Worm (Caenorhabditis elegans) whole organism, L4 larva: ENCODE data around the gene nhr-3.
"Not testable (repeated sequence)": the region's sequence is repeated elsewhere in the genome, so short reads cannot be mapped to it uniquely, and the experiment has no call there.

Experiments
- T26A8.4 ChIP-seq: fragments of 200-800 bp; sonication (Bioruptor generic); IDR thresholded peaks from 2 replicates; pipeline ENCODE4 v1.3.6; 2022; ENCODE audit warnings: missing genetic modification characterization, missing compliant biosample characterization
- ZK337.2 ChIP-seq: fragments of 200-800 bp; sonication (Bioruptor generic); IDR thresholded peaks from 2 replicates; pipeline ENCODE4 v1.3.6; 2022; ENCODE audit warnings: missing genetic modification reagents, missing genetic modification characterization, missing compliant biosample characterization
- ZK546.5 ChIP-seq, 2 experiments: sonication (generic microtip); optimal IDR thresholded peaks; 2 replicates each; lab custom pipeline; 2017; ENCODE audit warnings: missing biosample characterization in 2 of 2, missing genetic modification characterization in 2 of 2
- aly-2 ChIP-seq: sonication (generic microtip); optimal IDR thresholded peaks from 2 replicates; lab custom pipeline; 2018; ENCODE audit warnings: missing biosample characterization, missing genetic modification characterization
- ceh-82 ChIP-seq: sonication (generic microtip); optimal IDR thresholded peaks from 2 replicates; lab custom pipeline; 2017; ENCODE audit warnings: missing biosample characterization, missing genetic modification characterization
- daf-16 ChIP-seq, 3 experiments: sonication (generic microtip); optimal IDR thresholded peaks; 2 replicates each; lab custom pipeline; 2016 to 2017; ENCODE audit warnings: missing genetic modification characterization in 3 of 3, missing genetic modification reagents in 3 of 3, mild to moderate bottlenecking in 2 of 3, missing compliant biosample characterization in 2 of 3, missing biosample characterization in 1 of 3, moderate library complexity in 1 of 3
- dpl-1 ChIP-seq: fragments of 150-350 bp; optimal IDR thresholded peaks from 2 replicates; lab custom pipeline; 2014; ENCODE audit warnings: missing biosample characterization, missing genetic modification reagents, missing genetic modification characterization
- fkh-10 ChIP-seq: fragments of 150-350 bp; optimal IDR thresholded peaks from 2 replicates; lab custom pipeline; 2014; ENCODE audit warnings: missing biosample characterization, missing genetic modification reagents, missing genetic modification characterization
- hmg-1.1 ChIP-seq: fragments of 200-800 bp; sonication (Bioruptor generic); IDR thresholded peaks from 2 replicates; pipeline ENCODE4 v1.3.6; 2022; ENCODE audit warnings: missing genetic modification reagents, missing genetic modification characterization, missing compliant biosample characterization
- lin-39 ChIP-seq: fragments of 150-350 bp; optimal IDR thresholded peaks from 2 replicates; lab custom pipeline; 2014; ENCODE audit warnings: missing biosample characterization, missing genetic modification reagents, missing genetic modification characterization
- mdl-1 ChIP-seq, 2 experiments: fragments of 150-350 bp in 1 of 2; sonication (generic microtip) in 1 of 2; optimal IDR thresholded peaks; 2 replicates each; lab custom pipeline; 2014 to 2017; ENCODE audit warnings: missing biosample characterization in 2 of 2, missing genetic modification characterization in 2 of 2
- nhr-10 ChIP-seq: fragments of 150-350 bp; optimal IDR thresholded peaks from 2 replicates; lab custom pipeline; 2014; ENCODE audit warnings: missing biosample characterization, missing genetic modification characterization
- pha-4 ChIP-seq, 2 experiments: fragments of 150-350 bp in 1 of 2; fragments of 200-800 bp in 1 of 2; sonication (Bioruptor generic) in 1 of 2; IDR thresholded peaks in 1 of 2; optimal IDR thresholded peaks in 1 of 2; 2 replicates each; pipeline versions ENCODE4 v1.3.6 to Lab custom; 2014 to 2022; ENCODE audit warnings: missing genetic modification characterization in 2 of 2, missing genetic modification reagents in 2 of 2, missing biosample characterization in 1 of 2, missing compliant biosample characterization in 1 of 2
- php-3 ChIP-seq: fragments of 200-800 bp; sonication (Bioruptor generic); IDR thresholded peaks from 2 replicates; pipeline ENCODE4 v1.3.6; 2022; ENCODE audit warnings: missing genetic modification reagents, missing genetic modification characterization, missing compliant biosample characterization

ce11 chrX:14528399-14528798, 29.9 kb upstream of the nhr-3 start, which contains the start of gene nspc-19:
- not testable (repeated sequence) for TF ChIP-seq aly-2; ZK546.5 (tag; optimal IDR thresholded peaks at IDR 0.05; lab: Kevin White, UChicago); dpl-1; T26A8.4 (GFP tag; lab: Robert Waterston, UW); ZK337.2; mdl-1 (tag; optimal IDR thresholded peaks at IDR 0.05; lab: Kevin White, UChicago); pha-4 (GFP tag; IDR thresholded peaks at IDR 0.05; lab: Robert Waterston, UW); pha-4 (tag; optimal IDR thresholded peaks at IDR 0.05; lab: Kevin White, UChicago); daf-16 (GFP tag; optimal IDR thresholded peaks at IDR 0.05; lab: Kevin White, UChicago); daf-16 (tag; optimal IDR thresholded peaks at IDR 0.05; lab: Kevin White, UChicago); fkh-10 (GFP tag; lab: Kevin White, UChicago); ceh-82 (tag; lab: Kevin White, UChicago); hmg-1.1 (GFP tag; lab: Robert Waterston, UW); lin-39 (tag; lab: Kevin White, UChicago); nhr-10 (tag; lab: Kevin White, UChicago); php-3 (GFP tag; lab: Robert Waterston, UW)
